Worm (Caenorhabditis elegans) whole organism, midembryonic: ENCODE results near the gene srt-63.

ENCODE experiments used
- T22C8.4 ChIP-seq: fragments of 200-800 bp; sonication (Bioruptor generic); IDR thresholded peaks from 2 replicates; pipeline ENCODE4 v1.3.6; 2022; ENCODE audit warnings: missing genetic modification characterization, missing compliant biosample characterization
- cog-1 ChIP-seq: sonication (generic microtip); optimal IDR thresholded peaks from 2 replicates; lab custom pipeline; 2016; ENCODE audit warnings: missing genetic modification characterization, missing compliant biosample characterization
- flt-1 ChIP-seq: fragments of 200-800 bp; sonication (Bioruptor generic); IDR thresholded peaks from 2 replicates; pipeline ENCODE4 v1.3.6; 2022; ENCODE audit warnings: missing genetic modification characterization, missing compliant biosample characterization
- med-1 ChIP-seq: sonication (generic microtip); optimal IDR thresholded peaks from 2 replicates; lab custom pipeline; 2017; ENCODE audit warnings: missing genetic modification characterization, mild to moderate bottlenecking, missing compliant biosample characterization, antibody characterized with exemption, missing genetic modification reagents; ENCODE audit not compliant: insufficient read depth
- tab-1 ChIP-seq: fragments of 200-800 bp; sonication (Bioruptor generic); IDR thresholded peaks from 2 replicates; pipeline ENCODE4 v1.3.6; 2022; ENCODE audit warnings: missing genetic modification characterization, missing compliant biosample characterization
- ztf-23 ChIP-seq: fragments of 200-800 bp; sonication (Bioruptor generic); IDR thresholded peaks from 2 replicates; pipeline ENCODE4 v1.3.6; 2022; ENCODE audit warnings: missing genetic modification reagents, missing genetic modification characterization, missing compliant biosample characterization

DNA sequence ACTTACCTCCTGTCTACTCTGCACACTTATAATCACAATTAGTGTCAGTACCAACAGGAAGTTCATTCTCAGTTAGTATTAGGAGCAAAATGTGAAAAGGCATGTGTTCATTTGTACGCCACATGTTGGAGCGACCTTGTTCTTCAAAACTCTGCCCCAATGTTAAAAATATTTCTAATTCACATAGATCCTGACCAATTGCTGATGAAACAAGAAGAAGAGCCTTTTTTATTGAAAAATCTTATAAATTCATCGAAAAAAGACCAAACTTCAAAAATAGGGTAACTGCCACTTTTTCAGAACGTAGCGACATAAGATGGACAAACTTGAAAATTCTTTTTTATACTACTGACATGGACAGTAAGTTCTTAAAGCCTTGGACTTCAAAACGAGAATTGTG is 10.2 kb upstream of the srt-63 start, which contains the start of gene T28A11.17:
- no peak for TF ChIP-seq flt-1 (GFP tag; lab: Robert Waterston, UW)
- TF ChIP-seq T22C8.4 (GFP tag; lab: Robert Waterston, UW): no peak
- no peak for TF ChIP-seq cog-1 (tag; lab: Kevin White, UChicago)
- no peak for TF ChIP-seq tab-1 (GFP tag; lab: Robert Waterston, UW)
- TF ChIP-seq med-1 (GFP tag; lab: Kevin White, UChicago): no peak
- no peak for TF ChIP-seq ztf-23 (GFP tag; lab: Robert Waterston, UW)
